Comparison of ENCODE assay signal across 2 fruit fly cellular contexts in genomic region chr3L:775053-775355, dm6.
TF ChIP-seq lines count a peak whose summit lies in the region.

No protein-coding gene starts in this region.

TF ChIP-seq in whole organism, embryonic, 481 proteins besides CTCF, POLR2A, EP300 and RAD21 (continued from another document and continues in another):
- TF ChIP-seq mld (GFP tag; IDR thresholded peaks at IDR 0.05; lab: Robert Waterston, UW; ENCODE audit: partially characterized antibody) = no peak
- no peak for TF ChIP-seq Hmr (GFP tag; optimal IDR thresholded peaks at IDR 0.05; lab: Kevin White, UChicago)
- no peak for TF ChIP-seq nerfin-1 (tag; optimal IDR thresholded peaks at IDR 0.05; lab: Kevin White, UChicago)
- no peak for TF ChIP-seq CG6175 (GFP tag; IDR thresholded peaks at IDR 0.05; lab: Robert Waterston, UW)
- no peak for TF ChIP-seq gsb (GFP tag; IDR thresholded peaks at IDR 0.05; lab: Robert Waterston, UW)
- peak; percentile 31 for TF ChIP-seq Max (GFP tag; optimal IDR thresholded peaks at IDR 0.05; lab: Kevin White, UChicago)
- TF ChIP-seq p53 (GFP tag; optimal IDR thresholded peaks at IDR 0.05; lab: Kevin White, UChicago) = no peak
- no peak for TF ChIP-seq CG3847 (GFP tag; IDR thresholded peaks at IDR 0.05; lab: Robert Waterston, UW)
- TF ChIP-seq Kr (GFP tag; optimal IDR thresholded peaks at IDR 0.05; lab: Kevin White, UChicago) = no peak
- TF ChIP-seq bsh (GFP tag; optimal IDR thresholded peaks at IDR 0.05; lab: Kevin White, UChicago) = peak in 1 of 2 experiments; percentile 32
- no peak for TF ChIP-seq kay (GFP tag; optimal IDR thresholded peaks at IDR 0.05; lab: Kevin White, UChicago)
- TF ChIP-seq Gug (GFP tag; IDR thresholded peaks at IDR 0.05; lab: Robert Waterston, UW) = no peak
- no peak for TF ChIP-seq fu2 (GFP tag; optimal IDR thresholded peaks at IDR 0.05; lab: Kevin White, UChicago)
- no peak for TF ChIP-seq Doc2 (GFP tag; IDR thresholded peaks at IDR 0.05; lab: Robert Waterston, UW)
- no peak for TF ChIP-seq CG3995 (GFP tag; optimal IDR thresholded peaks at IDR 0.05; lab: Kevin White, UChicago)
- TF ChIP-seq CG10147 (GFP tag; optimal IDR thresholded peaks at IDR 0.05; lab: Kevin White, UChicago) = no peak
- no peak for TF ChIP-seq Gsc (GFP tag; IDR thresholded peaks at IDR 0.05; lab: Robert Waterston, UW)
- TF ChIP-seq HLH3B (GFP tag; IDR thresholded peaks at IDR 0.05; lab: Robert Waterston, UW) = 0 out of 2 replicates have a peak, but pooled peaks have one; percentile 36
- TF ChIP-seq vvl (GFP tag; IDR thresholded peaks at IDR 0.05; lab: Robert Waterston, UW) = peak; percentile 37; the same call in 1 of the 2 replicates
- TF ChIP-seq Drgx (GFP tag; IDR thresholded peaks at IDR 0.05; lab: Robert Waterston, UW) = peak; percentile 82
- TF ChIP-seq CG9437 (GFP tag; optimal IDR thresholded peaks at IDR 0.05; lab: Kevin White, UChicago) = no peak
- no peak for TF ChIP-seq sqz (GFP tag; optimal IDR thresholded peaks at IDR 0.05; lab: Kevin White, UChicago)
- no peak for TF ChIP-seq MBD-R2 (GFP tag; IDR thresholded peaks at IDR 0.05; lab: Robert Waterston, UW)
- TF ChIP-seq CG11560 (tag; IDR thresholded peaks at IDR 0.05; lab: Robert Waterston, UW) = 0 out of 3 replicates have a peak, but pooled peaks have one; percentile 12
- TF ChIP-seq phol (tag; optimal IDR thresholded peaks at IDR 0.05; lab: Kevin White, UChicago) = peak; percentile 58
- peak; percentile 26 for TF ChIP-seq CG10366 (GFP tag; IDR thresholded peaks at IDR 0.05; lab: Robert Waterston, UW)
- TF ChIP-seq CG4404 (GFP tag; IDR thresholded peaks at IDR 0.05; lab: Robert Waterston, UW) = no peak
- no peak for TF ChIP-seq Fer3 (tag; optimal IDR thresholded peaks at IDR 0.05; lab: Kevin White, UChicago)
- no peak for TF ChIP-seq CG2199 (GFP tag; IDR thresholded peaks at IDR 0.05; lab: Robert Waterston, UW)
- TF ChIP-seq tup (GFP tag; optimal IDR thresholded peaks at IDR 0.05; lab: Kevin White, UChicago) = no peak
- no peak for TF ChIP-seq CG34376 (GFP tag; optimal IDR thresholded peaks at IDR 0.05; lab: Kevin White, UChicago)
- TF ChIP-seq fd96Cb (tag; optimal IDR thresholded peaks at IDR 0.05; lab: Kevin White, UChicago) = peak; percentile 28
- TF ChIP-seq CG14710 (tag; optimal IDR thresholded peaks at IDR 0.05; lab: Kevin White, UChicago) = peak; percentile 32
- no peak for TF ChIP-seq B-H1 (GFP tag; IDR thresholded peaks at IDR 0.05; lab: Robert Waterston, UW)
- TF ChIP-seq Hey (tag; optimal IDR thresholded peaks at IDR 0.05; lab: Kevin White, UChicago) = no peak
- TF ChIP-seq cas (GFP tag; IDR thresholded peaks at IDR 0.05; lab: Robert Waterston, UW) = no peak
- TF ChIP-seq CG7357 (GFP tag; IDR thresholded peaks at IDR 0.05; lab: Robert Waterston, UW) = no peak
- TF ChIP-seq CG7745 (tag; optimal IDR thresholded peaks at IDR 0.05; lab: Kevin White, UChicago) = no peak
- TF ChIP-seq D19A (tag; optimal IDR thresholded peaks at IDR 0.05; lab: Kevin White, UChicago) = no peak
- no peak for TF ChIP-seq Usf (GFP tag; optimal IDR thresholded peaks at IDR 0.05; lab: Kevin White, UChicago)
- TF ChIP-seq ato (GFP tag; IDR thresholded peaks at IDR 0.05; lab: Robert Waterston, UW; ENCODE audit: partially characterized antibody) = no peak
- TF ChIP-seq sens (GFP tag; lab: Kevin White, UChicago) = peak; percentile 90
- TF ChIP-seq maf-S (GFP tag; optimal IDR thresholded peaks at IDR 0.05; lab: Kevin White, UChicago) = no peak
- peak; percentile 13; the same call in 1 of the 2 replicates for TF ChIP-seq ap (GFP tag; IDR thresholded peaks at IDR 0.05; lab: Robert Waterston, UW)
- no peak for TF ChIP-seq sima (GFP tag; optimal IDR thresholded peaks at IDR 0.05; lab: Kevin White, UChicago)
- TF ChIP-seq CG12219 (GFP tag; optimal IDR thresholded peaks at IDR 0.05; lab: Kevin White, UChicago) = no peak
- no peak for TF ChIP-seq inv (GFP tag; IDR thresholded peaks at IDR 0.05; lab: Robert Waterston, UW; ENCODE audit: partially characterized antibody)
- peak; percentile 24 for TF ChIP-seq CG18262 (tag; optimal IDR thresholded peaks at IDR 0.05; lab: Kevin White, UChicago)
- TF ChIP-seq zf30C (GFP tag; optimal IDR thresholded peaks at IDR 0.05; lab: Kevin White, UChicago) = no peak
- TF ChIP-seq Meics (GFP tag; optimal IDR thresholded peaks at IDR 0.05; lab: Kevin White, UChicago) = no peak
- peak; percentile 32 to 33 for TF ChIP-seq chif (GFP tag; optimal IDR thresholded peaks at IDR 0.05; lab: Kevin White, UChicago)
- TF ChIP-seq usp (GFP tag; optimal IDR thresholded peaks at IDR 0.05; lab: Kevin White, UChicago) = no peak
- no peak for TF ChIP-seq abd-A (tag; optimal IDR thresholded peaks at IDR 0.05; lab: Kevin White, UChicago)
- no peak for TF ChIP-seq CoRest (tag; optimal IDR thresholded peaks at IDR 0.05; lab: Kevin White, UChicago)
- peak; percentile 45 for TF ChIP-seq Xbp1 (GFP tag; optimal IDR thresholded peaks at IDR 0.05; lab: Kevin White, UChicago)
- peak; percentile 45; the same call in 1 of the 2 replicates for TF ChIP-seq CG5953 (GFP tag; IDR thresholded peaks at IDR 0.05; lab: Robert Waterston, UW)
- TF ChIP-seq kni (GFP tag; optimal IDR thresholded peaks at IDR 0.05; lab: Kevin White, UChicago) = no peak
- TF ChIP-seq ems (GFP tag; optimal IDR thresholded peaks at IDR 0.05; lab: Kevin White, UChicago) = no peak
- TF ChIP-seq stc (GFP tag; IDR thresholded peaks at IDR 0.05; lab: Robert Waterston, UW) = peak; percentile 39; the same call in 1 of the 2 replicates
- no peak for TF ChIP-seq twi (tag; optimal IDR thresholded peaks at IDR 0.05; lab: Kevin White, UChicago)
- no peak for TF ChIP-seq org-1 (GFP tag; optimal IDR thresholded peaks at IDR 0.05; lab: Kevin White, UChicago)
- TF ChIP-seq CG8290 (GFP tag; optimal IDR thresholded peaks at IDR 0.05; lab: Kevin White, UChicago) = no peak
- no peak for TF ChIP-seq CG8290 (tag; optimal IDR thresholded peaks at IDR 0.05; lab: Kevin White, UChicago)
- TF ChIP-seq CG6791 (GFP tag; IDR thresholded peaks at IDR 0.05; lab: Robert Waterston, UW; ENCODE audit: partially characterized antibody) = no peak
- no peak for TF ChIP-seq bbx (GFP tag; IDR thresholded peaks at IDR 0.05; lab: Robert Waterston, UW; ENCODE audit: partially characterized antibody)
- no peak for TF ChIP-seq CG18476 (GFP tag; optimal IDR thresholded peaks at IDR 0.05; lab: Kevin White, UChicago)
- no peak for TF ChIP-seq bowl (GFP tag; IDR thresholded peaks at IDR 0.05; lab: Robert Waterston, UW)
- TF ChIP-seq seq (GFP tag; IDR thresholded peaks at IDR 0.05; lab: Robert Waterston, UW) = 0 out of 2 replicates have a peak, but pooled peaks have one; percentile 27

TF ChIP-seq in whole organism, prepupa, 60 proteins besides CTCF, POLR2A, EP300 and RAD21 (continued from another document):
- TF ChIP-seq CG1621 (tag; optimal IDR thresholded peaks at IDR 0.05; lab: Kevin White, UChicago) (no peak), CG11762 (GFP tag; optimal IDR thresholded peaks at IDR 0.05; lab: Kevin White, UChicago; ENCODE audit: insufficient read depth) (peak; percentile 7), CG6276 (GFP tag; optimal IDR thresholded peaks at IDR 0.05; lab: Kevin White, UChicago) (peak; percentile 53), CG32006 (GFP tag; optimal IDR thresholded peaks at IDR 0.05; lab: Kevin White, UChicago) (peak; percentile 76), CG6808 (GFP tag; optimal IDR thresholded peaks at IDR 0.05; lab: Kevin White, UChicago) (no peak), CG10669 (GFP tag; optimal IDR thresholded peaks at IDR 0.05; lab: Kevin White, UChicago) (peak; percentile 27), cyc (GFP tag; optimal IDR thresholded peaks at IDR 0.05; lab: Kevin White, UChicago) (no peak), CG15336 (GFP tag; IDR thresholded peaks at IDR 0.05; lab: Robert Waterston, UW) (peak; percentile 44), OdsH (GFP tag; optimal IDR thresholded peaks at IDR 0.05; lab: Kevin White, UChicago) (peak; percentile 55), lz (GFP tag; optimal IDR thresholded peaks at IDR 0.05; lab: Kevin White, UChicago) (no peak), Lpt (GFP tag; optimal IDR thresholded peaks at IDR 0.05; lab: Kevin White, UChicago) (no peak), achi (GFP tag; optimal IDR thresholded peaks at IDR 0.05; lab: Kevin White, UChicago) (peak; percentile 40), CG6854 (GFP tag; optimal IDR thresholded peaks at IDR 0.05; lab: Kevin White, UChicago) (no peak), Smox (GFP tag; optimal IDR thresholded peaks at IDR 0.05; lab: Kevin White, UChicago) (no peak), acj6 (GFP tag; optimal IDR thresholded peaks at IDR 0.05; lab: Kevin White, UChicago) (peak; percentile 43)
